Fruit fly (Drosophila melanogaster): ENCODE results near the gene Ets96B.

The Ets96B gene

DNA sequence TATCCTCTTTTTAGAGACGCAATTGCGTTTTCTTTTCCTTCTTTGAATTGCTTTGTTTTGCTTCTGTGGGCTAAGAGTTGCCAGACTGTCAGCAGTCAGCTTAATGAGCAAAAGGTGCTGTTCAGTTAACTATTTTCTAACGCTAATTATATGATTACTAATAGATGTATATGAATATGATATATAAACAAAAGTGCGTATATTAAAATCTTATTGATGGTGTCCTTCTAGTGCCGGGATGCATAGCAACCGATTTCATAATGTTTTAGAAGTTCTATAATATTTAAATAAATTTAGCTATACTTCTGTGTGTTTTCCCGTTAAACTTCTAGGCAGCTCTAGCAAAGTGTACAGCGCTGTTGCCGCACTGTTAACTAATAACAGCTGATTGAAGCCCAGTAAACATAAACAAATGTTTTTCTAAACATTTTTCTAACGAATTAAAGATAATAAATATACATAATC lies 42.1 kb downstream of the Ets96B start, which contains the start of the genes Kaz and CG43273 (continued):
- TF ChIP-seq ap (GFP tag; IDR thresholded peaks at IDR 0.05) (no peak), CG12155 (GFP tag; optimal IDR thresholded peaks at IDR 0.05) (peak; percentile 61), CG2120 (GFP tag; optimal IDR thresholded peaks at IDR 0.05) (peak; percentile 67), grn (GFP tag; optimal IDR thresholded peaks at IDR 0.05) (no peak), HLHmδ (GFP tag; optimal IDR thresholded peaks at IDR 0.05) (no peak), CG43689 (GFP tag; IDR thresholded peaks at IDR 0.05) (no peak), her (GFP tag; optimal IDR thresholded peaks at IDR 0.05) (no peak), gro (GFP tag; optimal IDR thresholded peaks at IDR 0.05) (no peak), H15 (GFP tag; IDR thresholded peaks at IDR 0.05) (no peak), CG2116 (GFP tag; optimal IDR thresholded peaks at IDR 0.05) (peak; percentile 60), CG32532 (GFP tag; IDR thresholded peaks at IDR 0.05) (peak; percentile 64), sens-2 (GFP tag; IDR thresholded peaks at IDR 0.05) (no peak), BtbVII (GFP tag; optimal IDR thresholded peaks at IDR 0.05) (no peak), CG10654 (GFP tag; optimal IDR thresholded peaks at IDR 0.05) (peak; percentile 17), CG12236 (GFP tag; optimal IDR thresholded peaks at IDR 0.05) (no peak), tll (GFP tag; optimal IDR thresholded peaks at IDR 0.05) (peak in 1 of 2 experiments; percentile 28), Blimp-1 (GFP tag; optimal IDR thresholded peaks at IDR 0.05) (no peak), maf-S (GFP tag; optimal IDR thresholded peaks at IDR 0.05) (no peak), h (optimal IDR thresholded peaks at IDR 0.05) (no peak), CG4404 (GFP tag; IDR thresholded peaks at IDR 0.05) (no peak), nau (GFP tag; optimal IDR thresholded peaks at IDR 0.05) (no peak), Pdp1 (GFP tag; optimal IDR thresholded peaks at IDR 0.05) (no peak), Aef1 (GFP tag; IDR thresholded peaks at IDR 0.05) (peak; percentile 12; the same call in 1 of the 3 replicates), C15 (GFP tag; IDR thresholded peaks at IDR 0.05) (no peak), CG8089 (GFP tag; optimal IDR thresholded peaks at IDR 0.05) (no peak), CG4820 (GFP tag; optimal IDR thresholded peaks at IDR 0.05) (peak; percentile 42), CG17568 (GFP tag; optimal IDR thresholded peaks at IDR 0.05) (no peak), CG8281 (tag; optimal IDR thresholded peaks at IDR 0.05) (no peak), CG11456 (GFP tag; IDR thresholded peaks at IDR 0.05) (no peak), vnd (GFP tag; IDR thresholded peaks at IDR 0.05; ENCODE audit: partially characterized antibody) (no peak), CG31441 (GFP tag; IDR thresholded peaks at IDR 0.05) (no peak; the same call in 1 of the 2 replicates), Opbp (GFP tag; IDR thresholded peaks at IDR 0.05; ENCODE audit: partially characterized antibody) (no peak), peb (GFP tag; IDR thresholded peaks at IDR 0.05) (peak; percentile 37; the same call in 1 of the 2 replicates), Sry-β (GFP tag; optimal IDR thresholded peaks at IDR 0.05) (peak; percentile 100), bowl (GFP tag; IDR thresholded peaks at IDR 0.05) (no peak), salm (tag; optimal IDR thresholded peaks at IDR 0.05) (no peak), unc-4 (GFP tag; IDR thresholded peaks at IDR 0.05; ENCODE audit: partially characterized antibody) (no peak), CG14860 (GFP tag; IDR thresholded peaks at IDR 0.05; ENCODE audit: partially characterized antibody) (no peak), CG17385 (GFP tag; optimal IDR thresholded peaks at IDR 0.05) (no peak), row (GFP tag; IDR thresholded peaks at IDR 0.05) (peak; percentile 94), scrt (GFP tag; optimal IDR thresholded peaks at IDR 0.05) (peak; percentile 42), CG7372 (GFP tag; IDR thresholded peaks at IDR 0.05) (peak; percentile 69), CG11723 (GFP tag; optimal IDR thresholded peaks at IDR 0.05) (no peak), sob (GFP tag; IDR thresholded peaks at IDR 0.05) (peak; percentile 59), vvl (GFP tag; IDR thresholded peaks at IDR 0.05) (peak; percentile 69), CrebB (tag; optimal IDR thresholded peaks at IDR 0.05) (no peak), Atf3 (GFP tag; optimal IDR thresholded peaks at IDR 0.05) (no peak), slou (GFP tag; optimal IDR thresholded peaks at IDR 0.05) (peak; percentile 35), CG30020 (tag; optimal IDR thresholded peaks at IDR 0.05) (peak; percentile 68), Lhr (GFP tag; optimal IDR thresholded peaks at IDR 0.05) (no peak), gce (GFP tag; IDR thresholded peaks at IDR 0.05) (no peak), CG9876 (GFP tag; optimal IDR thresholded peaks at IDR 0.05) (no peak)
